Fruit fly (Drosophila melanogaster) whole organism, embryonic: ENCODE measurements around the gene CG4000.

Experiments
- Awh ChIP-seq: fragments of 200-800 bp; sonication (Bioruptor generic); IDR thresholded peaks from 2 replicates; pipeline ENCODE4, ENCODE4 v1.3.6; 2022; ENCODE audit warnings: missing biosample characterization, missing genetic modification characterization
- CG1024 ChIP-seq: fragments of 200-800 bp; sonication (Bioruptor generic); IDR thresholded peaks from 2 replicates; pipeline ENCODE4 v1.3.6; 2022; ENCODE audit warnings: missing biosample characterization, missing genetic modification characterization
- CG10565 ChIP-seq: fragments of 200-800 bp; sonication (Bioruptor generic); optimal IDR thresholded peaks from 3 replicates; lab custom pipeline; 2016; ENCODE audit warnings: missing biosample characterization, mild to moderate bottlenecking, missing genetic modification characterization
- CG11456 ChIP-seq: fragments of 200-800 bp; sonication (Bioruptor generic); IDR thresholded peaks from 3 replicates; pipeline ENCODE4 v1.3.6; 2022; ENCODE audit warnings: missing biosample characterization, missing genetic modification characterization
- CG12071 ChIP-seq: fragments of 200-800 bp; sonication (Bioruptor generic); optimal IDR thresholded peaks from 3 replicates; lab custom pipeline; 2018; ENCODE audit warnings: missing biosample characterization, mild to moderate bottlenecking, missing genetic modification characterization
- CG14710 ChIP-seq: fragments of 200-800 bp; sonication (Bioruptor generic); optimal IDR thresholded peaks from 3 replicates; lab custom pipeline; 2019; ENCODE audit warnings: missing biosample characterization, mild to moderate bottlenecking, missing genetic modification characterization, moderate library complexity
- CG15514 ChIP-seq: fragments of 200-800 bp; sonication (Bioruptor generic); optimal IDR thresholded peaks from 3 replicates; lab custom pipeline; 2017; ENCODE audit warnings: missing biosample characterization, missing genetic modification characterization, mild to moderate bottlenecking, moderate library complexity, missing genetic modification reagents
- CG16863 ChIP-seq: fragments of 200-800 bp; sonication (Bioruptor generic); optimal IDR thresholded peaks from 3 replicates; lab custom pipeline; 2016; ENCODE audit warnings: missing biosample characterization, missing genetic modification characterization
- CG17912 ChIP-seq: fragments of 200-800 bp; sonication (Bioruptor generic); optimal IDR thresholded peaks from 2 replicates; lab custom pipeline; 2018; ENCODE audit warnings: missing biosample characterization, mild to moderate bottlenecking, missing genetic modification characterization
- CG18764 ChIP-seq: fragments of 200-800 bp; sonication (Bioruptor generic); optimal IDR thresholded peaks from 3 replicates; lab custom pipeline; 2016; ENCODE audit warnings: missing biosample characterization, missing genetic modification characterization
- CG2199 ChIP-seq: fragments of 200-800 bp; sonication (Bioruptor generic); IDR thresholded peaks from 3 replicates; pipeline ENCODE4 v1.3.6; 2022; ENCODE audit warnings: missing biosample characterization, missing genetic modification characterization
- CG2678 ChIP-seq: fragments of 200-800 bp; sonication (Bioruptor generic); optimal IDR thresholded peaks from 3 replicates; lab custom pipeline; 2019; ENCODE audit warnings: missing biosample characterization, mild to moderate bottlenecking, missing genetic modification characterization, moderate library complexity
- CG31224 ChIP-seq: fragments of 200-800 bp; sonication (Bioruptor generic); IDR thresholded peaks from 2 replicates; pipeline ENCODE4 v1.3.6; 2022; ENCODE audit warnings: missing biosample characterization, missing genetic modification characterization
- CG3847 ChIP-seq: fragments of 200-800 bp; sonication (Bioruptor generic); IDR thresholded peaks from 2 replicates; pipeline ENCODE4 v1.3.6; 2022; ENCODE audit warnings: missing biosample characterization, missing genetic modification characterization
- CG5953 ChIP-seq: fragments of 200-800 bp; sonication (Bioruptor generic); IDR thresholded peaks from 2 replicates; pipeline ENCODE4 v1.3.6; 2022; ENCODE audit warnings: missing biosample characterization, missing genetic modification characterization
- CG8089 ChIP-seq: fragments of 200-800 bp; sonication (Bioruptor generic); optimal IDR thresholded peaks from 3 replicates; lab custom pipeline; 2016; ENCODE audit warnings: missing biosample characterization, missing genetic modification characterization
- CG8388 ChIP-seq: fragments of 200-800 bp; sonication (Bioruptor generic); optimal IDR thresholded peaks from 2 replicates; lab custom pipeline; 2019; ENCODE audit warnings: missing biosample characterization, mild to moderate bottlenecking, missing genetic modification characterization, moderate library complexity
- Chrac-16 ChIP-seq: fragments of 200-800 bp; sonication (Bioruptor generic); optimal IDR thresholded peaks from 3 replicates; lab custom pipeline; 2016; ENCODE audit warnings: missing biosample characterization, missing genetic modification characterization
- CkIIα-i1 ChIP-seq: fragments of 200-800 bp; sonication (Bioruptor generic); IDR thresholded peaks from 2 replicates; pipeline ENCODE4 v1.3.6; 2022; ENCODE audit warnings: missing biosample characterization, missing genetic modification characterization
- Dip3 ChIP-seq: fragments of 200-800 bp; sonication (Bioruptor generic); optimal IDR thresholded peaks from 3 replicates; lab custom pipeline; 2016; ENCODE audit warnings: missing biosample characterization, missing genetic modification characterization
- Med ChIP-seq: fragments of 200-800 bp; sonication (Bioruptor generic); peaks from one replicate; lab custom pipeline; 2016; ENCODE audit warnings: missing biosample characterization, missing genetic modification characterization, mild to moderate bottlenecking, inconsistent platforms, moderate library complexity
- Meics ChIP-seq: fragments of 200-800 bp; sonication (Bioruptor generic); optimal IDR thresholded peaks from 2 replicates; lab custom pipeline; 2017; ENCODE audit warnings: missing biosample characterization, mild to moderate bottlenecking, missing genetic modification characterization
- Sin3A ChIP-seq: fragments of >200 bp; optimal IDR thresholded peaks from 2 replicates; lab custom pipeline; 2018
- Spps ChIP-seq: fragments of 200-800 bp; sonication (Bioruptor generic); optimal IDR thresholded peaks from 2 replicates; lab custom pipeline; 2018; ENCODE audit warnings: missing biosample characterization, mild to moderate bottlenecking, missing genetic modification characterization
- Xrp1 ChIP-seq: fragments of 200-800 bp; sonication (Bioruptor generic); IDR thresholded peaks from 2 replicates; pipeline ENCODE4 v1.3.6; 2022; ENCODE audit warnings: missing biosample characterization, missing genetic modification characterization
- amos ChIP-seq: fragments of 200-800 bp; sonication (Bioruptor generic); IDR thresholded peaks from 2 replicates; pipeline ENCODE4 v1.3.6; 2022; ENCODE audit warnings: missing biosample characterization, missing genetic modification characterization; ENCODE audit not compliant: partially characterized antibody
- cato ChIP-seq: fragments of 200-800 bp; sonication (Bioruptor generic); optimal IDR thresholded peaks from 2 replicates; lab custom pipeline; 2016; ENCODE audit warnings: missing biosample characterization, missing genetic modification characterization, borderline replicate concordance
- ci ChIP-seq: fragments of 200-800 bp; sonication (Bioruptor generic); IDR thresholded peaks from 3 replicates; pipeline ENCODE4 v1.3.6; 2022; ENCODE audit warnings: missing biosample characterization, missing genetic modification characterization
- disco-r ChIP-seq: fragments of 200-800 bp; sonication (Bioruptor generic); optimal IDR thresholded peaks from 2 replicates; lab custom pipeline; 2016; ENCODE audit warnings: missing biosample characterization, missing genetic modification characterization
- ewg ChIP-seq: fragments of 200-800 bp; sonication (Bioruptor generic); optimal IDR thresholded peaks from 3 replicates; lab custom pipeline; 2017; ENCODE audit warnings: mild to moderate bottlenecking, missing biosample characterization, missing genetic modification reagents, missing genetic modification characterization
- gem ChIP-seq: fragments of 200-800 bp; sonication (Bioruptor generic); optimal IDR thresholded peaks from 2 replicates; lab custom pipeline; 2019; ENCODE audit warnings: missing biosample characterization, mild to moderate bottlenecking, missing genetic modification characterization, moderate library complexity
- h ChIP-seq: fragments of >200 bp; optimal IDR thresholded peaks from 2 replicates; lab custom pipeline; 2017
- knrl ChIP-seq: fragments of 200-800 bp; sonication (Bioruptor generic); IDR thresholded peaks from 3 replicates; pipeline ENCODE4 v1.3.6; 2022; ENCODE audit warnings: missing biosample characterization, missing genetic modification characterization; ENCODE audit not compliant: partially characterized antibody
- lilli ChIP-seq: fragments of 200-800 bp; sonication (Bioruptor generic); optimal IDR thresholded peaks from 3 replicates; lab custom pipeline; 2016; ENCODE audit warnings: missing biosample characterization, missing genetic modification characterization
- nerfin-1 ChIP-seq: fragments of 200-800 bp; sonication (Bioruptor generic); optimal IDR thresholded peaks from 3 replicates; lab custom pipeline; 2019; ENCODE audit warnings: missing biosample characterization, mild to moderate bottlenecking, missing genetic modification characterization, moderate library complexity
- onecut ChIP-seq: fragments of 200-800 bp; sonication (Bioruptor generic); IDR thresholded peaks from 2 replicates; pipeline ENCODE4 v1.3.6; 2022; ENCODE audit warnings: missing biosample characterization, missing genetic modification characterization
- pan ChIP-seq, 4 experiments: fragments of >200 bp in 3 of 4; fragments of 200-800 bp in 1 of 4; sonication (Bioruptor generic) in 1 of 4; optimal IDR thresholded peaks in 3 of 4; IDR thresholded peaks in 1 of 4; 2 replicates each; pipeline versions ENCODE4 v1.3.6 to Lab custom; 2017 to 2022; ENCODE audit warnings: missing biosample characterization in 2 of 4, missing genetic modification characterization in 2 of 4, mixed read lengths in 1 of 4
- pnt ChIP-seq: fragments of 200-800 bp; sonication (Bioruptor generic); optimal IDR thresholded peaks from 3 replicates; lab custom pipeline; 2016; ENCODE audit warnings: missing biosample characterization, missing genetic modification characterization
- prd ChIP-seq, 3 experiments: fragments of >200 bp in 2 of 3; fragments of 200-800 bp in 1 of 3; sonication (Bioruptor generic) in 1 of 3; optimal IDR thresholded peaks in 2 of 3; IDR thresholded peaks in 1 of 3; 2 replicates in 2 of 3; 3 replicates in 1 of 3; pipeline versions ENCODE4 v1.3.6 to Lab custom; 2017 to 2022; ENCODE audit warnings: missing biosample characterization in 1 of 3, missing genetic modification characterization in 1 of 3
- psq ChIP-seq: fragments of 200-800 bp; sonication (Bioruptor generic); optimal IDR thresholded peaks from 2 replicates; lab custom pipeline; 2017; ENCODE audit warnings: missing biosample characterization, missing genetic modification characterization
- scrt ChIP-seq: fragments of 200-800 bp; sonication (Bioruptor generic); optimal IDR thresholded peaks from 2 replicates; lab custom pipeline; 2018; ENCODE audit warnings: missing biosample characterization, mild to moderate bottlenecking, missing genetic modification characterization, moderate library complexity
- seq ChIP-seq: fragments of 200-800 bp; sonication (Bioruptor generic); IDR thresholded peaks from 2 replicates; pipeline ENCODE4 v1.3.6; 2022; ENCODE audit warnings: missing biosample characterization, missing genetic modification characterization
- unc-4 ChIP-seq: fragments of 200-800 bp; sonication (Bioruptor generic); IDR thresholded peaks from 2 replicates; pipeline ENCODE4 v1.3.6; 2022; ENCODE audit warnings: missing biosample characterization, missing genetic modification characterization; ENCODE audit not compliant: partially characterized antibody
- z ChIP-seq: fragments of 200-800 bp; sonication (Bioruptor generic); IDR thresholded peaks from 3 replicates; pipeline ENCODE4 v1.3.6; 2022; ENCODE audit warnings: missing biosample characterization, missing genetic modification characterization
- zfh1 ChIP-seq: fragments of 200-800 bp; sonication (Bioruptor generic); IDR thresholded peaks from 3 replicates; pipeline ENCODE4 v1.3.6; 2022; ENCODE audit warnings: missing biosample characterization, missing genetic modification characterization

The CG4000 gene

dm6 chr3R:20656649-20657048, 20.5 kb downstream of the CG4000 start (continued):
- TF ChIP-seq cato (GFP tag; lab: Kevin White, UChicago) (no peak), prd (optimal IDR thresholded peaks at IDR 0.05; lab: Kevin White, UChicago) (no peak), prd (GFP tag; IDR thresholded peaks at IDR 0.05; lab: Robert Waterston, UW) (no peak), amos (GFP tag; lab: Robert Waterston, UW) (no peak), Sin3A (lab: Kevin White, UChicago) (no peak)
- TF ChIP-seq, all 482 proteins: peak for 3

DNA sequence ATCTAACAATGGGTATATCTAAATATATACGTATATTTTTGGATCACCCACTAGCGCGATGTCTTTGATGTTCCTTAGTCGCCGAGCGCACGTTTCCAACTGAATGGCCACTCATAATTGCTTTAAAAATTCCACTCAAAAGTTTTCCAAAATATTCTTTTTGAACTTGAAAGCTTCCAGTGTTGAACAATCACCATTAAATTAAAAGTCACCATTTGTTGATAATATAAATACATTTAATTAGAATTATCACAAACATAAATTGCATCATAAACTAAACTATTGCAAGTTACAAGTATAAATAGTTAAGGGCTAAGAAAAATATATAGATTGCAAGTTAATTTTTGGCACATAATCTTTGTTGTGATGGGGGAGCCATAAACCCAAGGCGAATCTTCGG, 24.8 kb downstream of the CG4000 start, which contains the start of gene GluRIID:
GluRIID (minus strand) TSS at position 101 of the 400 bp plus-strand sequence.
- TF ChIP-seq CG3847 (GFP tag; lab: Robert Waterston, UW) (no peak), z (peak; percentile 87)

DNA sequence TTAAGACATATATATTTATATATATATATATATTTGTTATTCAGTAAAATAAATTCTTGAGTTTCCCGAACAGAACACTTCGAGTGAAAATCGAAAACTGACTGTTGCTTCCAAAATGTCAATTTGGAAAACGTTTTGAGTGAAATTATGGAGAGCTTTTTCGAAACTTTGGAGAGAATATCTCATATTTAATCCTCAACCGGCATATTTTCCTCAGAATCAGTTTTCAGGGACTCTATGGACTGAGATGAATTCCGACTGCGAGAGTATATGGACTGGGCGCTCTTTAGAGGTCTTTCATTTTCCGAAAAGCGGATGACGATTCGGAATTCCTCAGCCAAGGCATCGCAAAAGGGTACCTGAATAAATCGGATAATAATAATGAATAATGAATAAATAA, 28.5 kb downstream of the CG4000 start, which contains the start of gene GluRIIE:
GluRIIE (minus strand) TSS at position 101 of the 400 bp plus-strand sequence.
- peak; percentile 84 for TF ChIP-seq z
- TF ChIP-seq CG1024 = no peak
- TF ChIP-seq, all 482 proteins: peak for 1

DNA sequence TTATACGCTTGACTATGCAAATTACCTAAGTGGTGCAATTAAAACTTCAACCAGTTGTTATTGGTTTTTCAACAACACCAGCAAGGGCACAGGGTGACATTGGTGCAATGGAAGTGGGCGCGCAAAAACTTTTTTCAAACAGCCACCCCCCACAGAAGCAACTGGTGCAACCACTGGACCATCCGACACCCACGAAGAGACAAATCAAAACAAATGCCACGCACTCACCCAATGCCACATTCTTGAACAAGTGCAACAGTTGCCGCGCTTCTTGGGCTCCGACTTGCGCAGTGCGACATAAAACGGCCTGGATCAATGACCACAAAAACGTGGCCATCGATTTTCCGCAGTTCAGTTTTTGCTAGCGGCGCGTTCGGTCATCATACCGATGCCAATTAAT, 41.4 kb downstream of the CG4000 start:
- TF ChIP-seq Med (GFP tag; lab: Kevin White, UChicago) = peak; percentile 71
- TF ChIP-seq h = no peak
- no peak for TF ChIP-seq Chrac-16 (GFP tag; lab: Kevin White, UChicago)
- no peak for TF ChIP-seq psq (GFP tag; lab: Kevin White, UChicago)
- TF ChIP-seq ewg (GFP tag; lab: Kevin White, UChicago) = peak; percentile 93
- TF ChIP-seq knrl = no peak
- TF ChIP-seq Meics (GFP tag; lab: Kevin White, UChicago) = no peak
- TF ChIP-seq CG3847 (GFP tag; lab: Robert Waterston, UW) = no peak
- no peak for TF ChIP-seq pan (optimal IDR thresholded peaks at IDR 0.05; lab: Kevin White, UChicago)
- TF ChIP-seq pan (GFP tag; optimal IDR thresholded peaks at IDR 0.05 in 1 of 2, IDR thresholded peaks at IDR 0.05 in 1 of 2) = no peak
- no peak for TF ChIP-seq Xrp1 (GFP tag; lab: Robert Waterston, UW)
- no peak for TF ChIP-seq CG16863 (GFP tag; lab: Kevin White, UChicago)
- no peak for TF ChIP-seq pnt (GFP tag; lab: Kevin White, UChicago)
- TF ChIP-seq CG14710 (tag; lab: Kevin White, UChicago) = no peak
- TF ChIP-seq CG2199 (GFP tag; lab: Robert Waterston, UW) = no peak
- TF ChIP-seq disco-r (GFP tag; lab: Kevin White, UChicago) = no peak
- 0 out of 3 replicates have a peak, but pooled peaks have one; percentile 18 for TF ChIP-seq zfh1 (GFP tag; lab: Robert Waterston, UW)
- peak; percentile 90 for TF ChIP-seq nerfin-1 (tag; lab: Kevin White, UChicago)
- TF ChIP-seq CG31224 (GFP tag; lab: Robert Waterston, UW) = no peak
- no peak for TF ChIP-seq CG5953 (GFP tag; lab: Robert Waterston, UW)
- no peak for TF ChIP-seq CG8089 (GFP tag; lab: Kevin White, UChicago)
- no peak for TF ChIP-seq CG17912 (GFP tag; lab: Kevin White, UChicago)
- no peak for TF ChIP-seq lilli
- peak; percentile 100 for TF ChIP-seq scrt (GFP tag; lab: Kevin White, UChicago)
- TF ChIP-seq Awh (GFP tag; lab: Robert Waterston, UW) = 0 out of 2 replicates have a peak, but pooled peaks have one; percentile 30
- no peak for TF ChIP-seq gem (tag; lab: Kevin White, UChicago)
- peak; percentile 58; the same call in 1 of the 3 replicates for TF ChIP-seq ci
- TF ChIP-seq unc-4 (GFP tag; lab: Robert Waterston, UW) = no peak
- no peak for TF ChIP-seq CG8388 (GFP tag; lab: Kevin White, UChicago)
- TF ChIP-seq CG2678 (tag; lab: Kevin White, UChicago) = no peak
- TF ChIP-seq CG18764 = no peak
- TF ChIP-seq Dip3 = no peak
- TF ChIP-seq CkIIα-i1 (GFP tag; lab: Robert Waterston, UW) = no peak
- TF ChIP-seq CG10565 (GFP tag; lab: Kevin White, UChicago) = no peak
- peak; percentile 15 for TF ChIP-seq CG12071
- no peak for TF ChIP-seq Spps (tag; lab: Kevin White, UChicago)
- peak; percentile 30 for TF ChIP-seq CG15514
- no peak for TF ChIP-seq CG11456 (GFP tag; lab: Robert Waterston, UW)
- peak; percentile 62 for TF ChIP-seq seq (GFP tag; lab: Robert Waterston, UW)
- TF ChIP-seq onecut = peak; percentile 99
